Worm (Caenorhabditis elegans): ENCODE measurements around the gene F49F1.17.

Gene F49F1.17

ce11 chrIV:4112387-4112786, 23.3 kb downstream of the F49F1.17 start, which contains the start of gene F49F1.14:
F49F1.14 (minus strand) TSS chrIV:4112487.
- TF ChIP-seq him-1 (tag; optimal IDR thresholded peaks at IDR 0.05) (no peak), W03F9.2 (tag; optimal IDR thresholded peaks at IDR 0.05) (no peak), dao-5 (tag; optimal IDR thresholded peaks at IDR 0.05) (no peak)

ce11 chrIV:4108767-4109166, 26.9 kb downstream of the F49F1.17 start, which contains the start of gene C35B1.7:
C35B1.7 (plus strand) TSS chrIV:4109067.
- TF ChIP-seq W03F9.2 (tag; optimal IDR thresholded peaks at IDR 0.05) (no peak), dao-5 (tag; optimal IDR thresholded peaks at IDR 0.05) (no peak)

ce11 chrIV:4102720-4103119, 32.9 kb downstream of the F49F1.17 start, which contains the start of gene ubc-1:
ubc-1 (plus strand) TSS chrIV:4103020.
- TF ChIP-seq W03F9.2 (tag; optimal IDR thresholded peaks at IDR 0.05) (no peak), him-1 (tag; optimal IDR thresholded peaks at IDR 0.05) (no peak), dao-5 (tag; optimal IDR thresholded peaks at IDR 0.05) (no peak)

- TF ChIP-seq him-1 (tag; optimal IDR thresholded peaks at IDR 0.05) (no peak), dao-5 (tag; optimal IDR thresholded peaks at IDR 0.05) (no peak), W03F9.2 (tag; optimal IDR thresholded peaks at IDR 0.05) (no peak)
Measured at ce11 chrIV:4099773-4100172, 35.9 kb downstream of the F49F1.17 start.

ce11 chrIV:4096940-4097339, 38.7 kb downstream of the F49F1.17 start:
- TF ChIP-seq W03F9.2 (tag; optimal IDR thresholded peaks at IDR 0.05) (no peak), dao-5 (tag; optimal IDR thresholded peaks at IDR 0.05) (no peak), him-1 (tag; optimal IDR thresholded peaks at IDR 0.05) (no peak)

ce11 chrIV:4094364-4094763, 41.3 kb downstream of the F49F1.17 start:
- TF ChIP-seq W03F9.2 (tag; optimal IDR thresholded peaks at IDR 0.05) (no peak), him-1 (tag; optimal IDR thresholded peaks at IDR 0.05) (no peak), dao-5 (tag; optimal IDR thresholded peaks at IDR 0.05) (no peak)

- TF ChIP-seq dao-5 (tag; optimal IDR thresholded peaks at IDR 0.05), result no peak
- peak; percentile 11 for TF ChIP-seq him-1 (tag; optimal IDR thresholded peaks at IDR 0.05)
Measured at ce11 chrIV:4093087-4093486, 42.6 kb downstream of the F49F1.17 start.

- no peak for TF ChIP-seq dao-5 (tag; optimal IDR thresholded peaks at IDR 0.05)
- TF ChIP-seq him-1 (tag; optimal IDR thresholded peaks at IDR 0.05), result no peak
- TF ChIP-seq W03F9.2 (tag; optimal IDR thresholded peaks at IDR 0.05), result peak; percentile 23
Measured at ce11 chrIV:4085787-4086262, 49.8 kb downstream of the F49F1.17 start, which contains the start of gene C35B1.2. C35B1.2 (plus strand) TSS chrIV:4086212.
